Worm (Caenorhabditis elegans): ENCODE measurements around the gene dsc-4.

dsc-4 gene

DNA sequence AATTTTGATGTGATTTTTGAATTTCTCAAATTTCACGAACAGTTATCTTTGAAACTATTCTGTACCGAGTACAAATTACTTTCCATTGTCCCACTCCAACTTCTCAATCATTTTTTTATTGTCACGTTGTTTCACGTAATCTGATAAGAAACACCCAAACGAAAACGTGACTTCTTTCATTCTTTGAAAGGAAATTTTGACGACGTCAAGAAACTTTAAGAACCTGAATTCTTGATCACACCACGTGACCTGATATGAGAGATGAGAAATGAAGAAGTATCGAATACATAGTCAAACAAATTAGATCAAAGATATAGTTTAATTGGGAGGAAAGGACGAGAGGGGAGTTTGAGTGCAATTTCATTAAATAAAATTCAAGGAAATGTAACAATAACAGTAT is 10.8 kb downstream of the dsc-4 start:
- TF ChIP-seq alr-1 (tag; optimal IDR thresholded peaks at IDR 0.05): no peak
- TF ChIP-seq lin-13 (GFP tag; optimal IDR thresholded peaks at IDR 0.05): no peak
- no peak for TF ChIP-seq Y55F3AM.14 (GFP tag; optimal IDR thresholded peaks at IDR 0.05)
- TF ChIP-seq gmeb-1 (tag; optimal IDR thresholded peaks at IDR 0.05): no peak
- TF ChIP-seq nhr-12 (tag; optimal IDR thresholded peaks at IDR 0.05): no peak
- TF ChIP-seq nhr-6 (tag; optimal IDR thresholded peaks at IDR 0.05): peak; percentile 30
- TF ChIP-seq fos-1 (tag; optimal IDR thresholded peaks at IDR 0.05): no peak
- TF ChIP-seq nhr-11 (tag; optimal IDR thresholded peaks at IDR 0.05): no peak
- TF ChIP-seq nhr-237 (tag; optimal IDR thresholded peaks at IDR 0.05): no peak
- TF ChIP-seq nhr-23 (tag; optimal IDR thresholded peaks at IDR 0.05): no peak
- no peak for TF ChIP-seq lin-39 (tag; optimal IDR thresholded peaks at IDR 0.05)
- TF ChIP-seq lin-11 (tag; optimal IDR thresholded peaks at IDR 0.05): no peak
- TF ChIP-seq ztf-1 (GFP tag; conservative IDR thresholded peaks at IDR 0.05): no peak
- TF ChIP-seq ceh-82 (tag; optimal IDR thresholded peaks at IDR 0.05): no peak
- TF ChIP-seq F13H6.1 (tag; optimal IDR thresholded peaks at IDR 0.05): no peak
- TF ChIP-seq mbf-1 (tag; optimal IDR thresholded peaks at IDR 0.05): no peak
- no peak for TF ChIP-seq snpc-4 (tag; optimal IDR thresholded peaks at IDR 0.05)
- no peak for TF ChIP-seq sem-4 (tag; optimal IDR thresholded peaks at IDR 0.05)
- TF ChIP-seq mab-5 (tag; optimal IDR thresholded peaks at IDR 0.05): no peak
- TF ChIP-seq aly-2 (tag; optimal IDR thresholded peaks at IDR 0.05): no peak
- peak; percentile 85 for TF ChIP-seq sma-9 (GFP tag; optimal IDR thresholded peaks at IDR 0.05)
- no peak for TF ChIP-seq sma-9 (tag; optimal IDR thresholded peaks at IDR 0.05)
- no peak for TF ChIP-seq nhr-129 (tag; optimal IDR thresholded peaks at IDR 0.05)
- TF ChIP-seq skn-1 (tag; optimal IDR thresholded peaks at IDR 0.05): no peak
- no peak for TF ChIP-seq R02D3.7 (tag; optimal IDR thresholded peaks at IDR 0.05)
- TF ChIP-seq crh-2 (tag; optimal IDR thresholded peaks at IDR 0.05): peak; percentile 64
- no peak for TF ChIP-seq mdl-1 (tag; optimal IDR thresholded peaks at IDR 0.05)
- no peak for TF ChIP-seq peb-1 (tag; optimal IDR thresholded peaks at IDR 0.05)
- peak; percentile 47 for TF ChIP-seq blmp-1 (tag; optimal IDR thresholded peaks at IDR 0.05; ENCODE audit: insufficient read depth)
- TF ChIP-seq unc-55 (GFP tag; optimal IDR thresholded peaks at IDR 0.05): no peak
- peak; percentile 10 for TF ChIP-seq ztf-4 (tag; optimal IDR thresholded peaks at IDR 0.05)
- no peak for TF ChIP-seq dmd-4 (tag; optimal IDR thresholded peaks at IDR 0.05)
- TF ChIP-seq sma-3 (GFP tag; optimal IDR thresholded peaks at IDR 0.05): no peak
- TF ChIP-seq ceh-16 (tag; optimal IDR thresholded peaks at IDR 0.05): no peak
- peak in 1 of 2 experiments; percentile 5 for TF ChIP-seq lsy-2 (tag; optimal IDR thresholded peaks at IDR 0.05)
- no peak for TF ChIP-seq unc-39 (tag; optimal IDR thresholded peaks at IDR 0.05)
- peak; percentile 81 for TF ChIP-seq nhr-25 (tag; optimal IDR thresholded peaks at IDR 0.05)
- TF ChIP-seq elt-3 (tag; optimal IDR thresholded peaks at IDR 0.05): no peak

DNA sequence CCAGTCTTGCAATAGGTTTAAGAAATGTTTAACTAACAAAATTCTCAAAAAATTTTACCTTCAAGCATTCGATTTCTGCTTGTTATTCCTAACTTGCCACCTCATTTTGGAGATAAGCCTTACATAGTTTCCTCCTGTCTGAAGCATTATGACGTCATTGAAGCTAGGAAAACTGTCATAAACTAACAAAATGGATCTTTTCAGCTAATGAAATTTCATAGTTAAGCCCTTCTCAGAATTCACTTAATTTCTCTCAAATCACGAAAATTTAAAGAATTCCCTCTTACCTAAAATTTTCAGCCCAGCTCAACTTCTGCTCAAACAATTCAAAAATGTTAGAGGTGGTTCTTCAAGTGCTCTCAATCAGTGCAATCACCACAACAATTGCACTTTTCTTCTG is 13.1 kb downstream of the dsc-4 start, which contains the start of gene swt-1:
Gene swt-1, plus strand, starts transcription at position 301 of the 400 bp plus-strand sequence.
- TF ChIP-seq nhr-23 (tag; optimal IDR thresholded peaks at IDR 0.05) (no peak), sma-3 (GFP tag; optimal IDR thresholded peaks at IDR 0.05) (no peak), nhr-21 (tag; optimal IDR thresholded peaks at IDR 0.05) (no peak), lin-39 (tag; optimal IDR thresholded peaks at IDR 0.05) (no peak), Y55F3AM.14 (GFP tag; optimal IDR thresholded peaks at IDR 0.05) (no peak), lin-13 (GFP tag; optimal IDR thresholded peaks at IDR 0.05) (no peak), nhr-6 (tag; optimal IDR thresholded peaks at IDR 0.05) (no peak), ztf-11 (tag; optimal IDR thresholded peaks at IDR 0.05) (no peak), egl-27 (tag; optimal IDR thresholded peaks at IDR 0.05) (no peak), nhr-25 (tag; optimal IDR thresholded peaks at IDR 0.05) (no peak), elt-3 (tag; optimal IDR thresholded peaks at IDR 0.05) (no peak), R02D3.7 (tag; optimal IDR thresholded peaks at IDR 0.05) (no peak), lin-11 (tag; optimal IDR thresholded peaks at IDR 0.05) (no peak), skn-1 (tag; optimal IDR thresholded peaks at IDR 0.05) (no peak), nhr-12 (tag; optimal IDR thresholded peaks at IDR 0.05) (no peak), nhr-77 (tag; optimal IDR thresholded peaks at IDR 0.05) (no peak), ZK546.5 (tag; optimal IDR thresholded peaks at IDR 0.05) (no peak), snpc-4 (tag; optimal IDR thresholded peaks at IDR 0.05) (no peak), aly-2 (tag; optimal IDR thresholded peaks at IDR 0.05) (no peak)
